Worm (Caenorhabditis elegans) whole organism, L3 larva: Measurements from ENCODE around the gene grsp-2.
A peak's percentile ranks its signal among the peaks of the same experiment; 100 is the strongest.

Experiments used
- R02D3.7 ChIP-seq: fragments of 150-350 bp; optimal IDR thresholded peaks from 2 replicates; lab custom pipeline; 2014; ENCODE audit warnings: missing biosample characterization, missing genetic modification characterization
- ZK546.5 ChIP-seq: sonication (generic microtip); optimal IDR thresholded peaks from 2 replicates; lab custom pipeline; 2017; ENCODE audit warnings: missing biosample characterization, missing genetic modification characterization
- aly-2 ChIP-seq: fragments of 150-350 bp; optimal IDR thresholded peaks from 2 replicates; lab custom pipeline; 2014; ENCODE audit warnings: missing biosample characterization, missing genetic modification characterization
- ama-1 ChIP-seq: fragments of 150-350 bp; optimal IDR thresholded peaks from 2 replicates; lab custom pipeline; 2018
- ceh-28 ChIP-seq: fragments of 150-350 bp; optimal IDR thresholded peaks from 2 replicates; lab custom pipeline; 2014; ENCODE audit warnings: missing biosample characterization, missing genetic modification reagents, missing genetic modification characterization
- ceh-82 ChIP-seq: fragments of 150-350 bp; optimal IDR thresholded peaks from 2 replicates; lab custom pipeline; 2014; ENCODE audit warnings: missing biosample characterization, missing genetic modification characterization
- ceh-9 ChIP-seq: sonication (generic microtip); optimal IDR thresholded peaks from 2 replicates; lab custom pipeline; 2018; ENCODE audit warnings: missing biosample characterization, missing genetic modification characterization
- daf-12 ChIP-seq: fragments of 150-350 bp; optimal IDR thresholded peaks from 2 replicates; lab custom pipeline; 2014; ENCODE audit warnings: missing biosample characterization, missing genetic modification reagents, missing genetic modification characterization
- egl-27 ChIP-seq: sonication (generic microtip); optimal IDR thresholded peaks from 4 replicates; lab custom pipeline; 2017; ENCODE audit warnings: missing biosample characterization, missing genetic modification reagents, missing genetic modification characterization
- elt-2 ChIP-seq: sonication (generic microtip); optimal IDR thresholded peaks from 2 replicates; lab custom pipeline; 2016; ENCODE audit warnings: missing genetic modification reagents, mild to moderate bottlenecking, missing genetic modification characterization, missing compliant biosample characterization
- elt-3 ChIP-seq, 3 experiments: fragments of 150-350 bp in 1 of 3; sonication (generic microtip) in 2 of 3; optimal IDR thresholded peaks; 2 replicates in 2 of 3; 4 replicates in 1 of 3; lab custom pipeline; 2014 to 2017; ENCODE audit warnings: missing biosample characterization in 3 of 3, missing genetic modification characterization in 3 of 3
- eor-1 ChIP-seq, 2 experiments: fragments of 150-350 bp; optimal IDR thresholded peaks; 2 replicates each; lab custom pipeline; 2014 to 2018; ENCODE audit warnings: missing biosample characterization in 2 of 2, missing genetic modification characterization in 2 of 2
- fkh-10 ChIP-seq: sonication (generic microtip); optimal IDR thresholded peaks from 2 replicates; lab custom pipeline; 2017; ENCODE audit warnings: missing biosample characterization, missing genetic modification reagents, missing genetic modification characterization
- fkh-2 ChIP-seq: fragments of 150-350 bp; optimal IDR thresholded peaks from 2 replicates; lab custom pipeline; 2014; ENCODE audit warnings: missing biosample characterization, missing genetic modification reagents, missing genetic modification characterization
- fos-1 ChIP-seq: fragments of 150-350 bp; optimal IDR thresholded peaks from 2 replicates; lab custom pipeline; 2014; ENCODE audit warnings: missing biosample characterization, missing genetic modification characterization
- hmg-11 ChIP-seq: sonication (generic microtip); optimal IDR thresholded peaks from 2 replicates; lab custom pipeline; 2016; ENCODE audit warnings: missing genetic modification characterization, missing compliant biosample characterization
- jun-1 ChIP-seq: fragments of 150-350 bp; optimal IDR thresholded peaks from 2 replicates; lab custom pipeline; 2014; ENCODE audit warnings: missing biosample characterization, missing genetic modification reagents, missing genetic modification characterization
- lin-15B ChIP-seq: fragments of 150-350 bp; optimal IDR thresholded peaks from 2 replicates; lab custom pipeline; 2014; ENCODE audit warnings: missing biosample characterization, missing genetic modification characterization
- lin-39 ChIP-seq: fragments of 150-350 bp; optimal IDR thresholded peaks from 2 replicates; lab custom pipeline; 2018; ENCODE audit warnings: missing biosample characterization, missing genetic modification reagents, missing genetic modification characterization
- lsy-12 ChIP-seq: sonication (generic microtip); optimal IDR thresholded peaks from 2 replicates; lab custom pipeline; 2016; ENCODE audit warnings: mild to moderate bottlenecking, missing genetic modification characterization, missing compliant biosample characterization
- mdl-1 ChIP-seq: fragments of 150-350 bp; optimal IDR thresholded peaks from 2 replicates; lab custom pipeline; 2014; ENCODE audit warnings: missing biosample characterization, missing genetic modification characterization
- mml-1 ChIP-seq: fragments of 150-350 bp; sonication (generic microtip); optimal IDR thresholded peaks from 3 replicates; lab custom pipeline; 2014; ENCODE audit warnings: missing biosample characterization, missing genetic modification characterization
- nfya-1 ChIP-seq: sonication (generic microtip); optimal IDR thresholded peaks from 2 replicates; lab custom pipeline; 2017; ENCODE audit warnings: missing genetic modification characterization, mild to moderate bottlenecking, missing compliant biosample characterization, antibody characterized with exemption, moderate library complexity; ENCODE audit not compliant: insufficient read depth
- nhr-12 ChIP-seq: fragments of 150-350 bp; optimal IDR thresholded peaks from 2 replicates; lab custom pipeline; 2014; ENCODE audit warnings: missing biosample characterization, missing genetic modification characterization
- nhr-23 ChIP-seq: fragments of 150-350 bp; optimal IDR thresholded peaks from 2 replicates; lab custom pipeline; 2014; ENCODE audit warnings: missing biosample characterization, missing genetic modification reagents, missing genetic modification characterization
- nhr-237 ChIP-seq: fragments of 150-350 bp; optimal IDR thresholded peaks from 2 replicates; lab custom pipeline; 2014; ENCODE audit warnings: missing biosample characterization, missing genetic modification characterization
- nhr-28 ChIP-seq: fragments of 150-350 bp; optimal IDR thresholded peaks from 2 replicates; lab custom pipeline; 2014; ENCODE audit warnings: missing biosample characterization, missing genetic modification characterization
- nhr-67 ChIP-seq: fragments of 150-350 bp; optimal IDR thresholded peaks from 2 replicates; lab custom pipeline; 2014; ENCODE audit warnings: missing biosample characterization, missing genetic modification characterization
- nhr-76 ChIP-seq: fragments of 150-350 bp; sonication (generic microtip); optimal IDR thresholded peaks from 5 replicates; lab custom pipeline; 2014; ENCODE audit warnings: missing biosample characterization, missing genetic modification characterization
- nhr-77 ChIP-seq: fragments of 150-350 bp; optimal IDR thresholded peaks from 2 replicates; lab custom pipeline; 2014; ENCODE audit warnings: missing biosample characterization, missing genetic modification characterization
- pha-4 ChIP-seq: fragments of 150-350 bp; optimal IDR thresholded peaks from 2 replicates; lab custom pipeline; 2014; ENCODE audit warnings: missing biosample characterization, missing genetic modification reagents, missing genetic modification characterization
- pqm-1 ChIP-seq: fragments of 150-350 bp; optimal IDR thresholded peaks from 2 replicates; lab custom pipeline; 2017; ENCODE audit warnings: missing biosample characterization, missing genetic modification characterization, inconsistent platforms
- sea-2 ChIP-seq: fragments of 150-350 bp; sonication (generic microtip); optimal IDR thresholded peaks from 4 replicates; lab custom pipeline; 2014; ENCODE audit warnings: missing biosample characterization, missing genetic modification reagents, missing genetic modification characterization
- skn-1 ChIP-seq: fragments of 150-350 bp; optimal IDR thresholded peaks from 2 replicates; lab custom pipeline; 2014; ENCODE audit warnings: missing biosample characterization, missing genetic modification characterization
- snpc-4 ChIP-seq: fragments of 150-350 bp; optimal IDR thresholded peaks from 2 replicates; lab custom pipeline; 2014; ENCODE audit warnings: missing biosample characterization, missing genetic modification characterization
- tbx-2 ChIP-seq: sonication (generic microtip); optimal IDR thresholded peaks from 2 replicates; lab custom pipeline; 2016; ENCODE audit warnings: mild to moderate bottlenecking, missing genetic modification characterization, missing compliant biosample characterization
- unc-39 ChIP-seq: sonication (generic microtip); optimal IDR thresholded peaks from 4 replicates; lab custom pipeline; 2017; ENCODE audit warnings: missing biosample characterization, missing genetic modification characterization
- unc-62 ChIP-seq: fragments of 150-350 bp; sonication (generic microtip); optimal IDR thresholded peaks from 4 replicates; lab custom pipeline; 2014; ENCODE audit warnings: missing biosample characterization, missing genetic modification reagents, missing genetic modification characterization
- ztf-11 ChIP-seq: fragments of 150-350 bp; optimal IDR thresholded peaks from 2 replicates; lab custom pipeline; 2014; ENCODE audit warnings: missing biosample characterization, missing genetic modification characterization
- ztf-4 ChIP-seq: fragments of 150-350 bp; optimal IDR thresholded peaks from 2 replicates; lab custom pipeline; 2014; ENCODE audit warnings: missing biosample characterization, missing genetic modification characterization

The grsp-2 gene

ce11 chrIV:8845922-8846321, 29.8 kb downstream of the grsp-2 start:
- TF ChIP-seq elt-2 (tag; lab: Kevin White, UChicago) (peak; percentile 81), mml-1 (tag; lab: Kevin White, UChicago) (no peak), unc-62 (GFP tag; lab: Kevin White, UChicago) (no peak), pha-4 (tag; lab: Kevin White, UChicago) (peak; percentile 23), pqm-1 (peak; percentile 55), jun-1 (tag; lab: Kevin White, UChicago) (peak; percentile 4)

ce11 chrIV:8847918-8848317, 31.8 kb downstream of the grsp-2 start, which contains the start of gene col-118:
TSS of gene col-118 (plus strand) at chrIV:8848218.
- no peak for TF ChIP-seq fkh-10
- no peak for TF ChIP-seq tbx-2 (tag; lab: Kevin White, UChicago)
- no peak for TF ChIP-seq lsy-12 (tag; lab: Kevin White, UChicago)
- no peak for TF ChIP-seq mdl-1 (tag; lab: Kevin White, UChicago)

- TF ChIP-seq elt-3 (tag; optimal IDR thresholded peaks at IDR 0.05; lab: Kevin White, UChicago) (no peak), sea-2 (no peak), ama-1 (lab: Kevin White, UChicago) (no peak), nhr-67 (tag; lab: Kevin White, UChicago) (no peak), fkh-2 (tag; lab: Kevin White, UChicago) (no peak), mdl-1 (tag; lab: Kevin White, UChicago) (no peak), nhr-76 (no peak), tbx-2 (tag; lab: Kevin White, UChicago) (no peak), jun-1 (tag; lab: Kevin White, UChicago) (no peak), hmg-11 (tag; lab: Kevin White, UChicago) (no peak), nhr-23 (no peak), ztf-11 (tag; lab: Kevin White, UChicago) (no peak), ceh-9 (tag; lab: Kevin White, UChicago) (no peak), nhr-12 (tag; lab: Kevin White, UChicago) (no peak), fos-1 (no peak), aly-2 (tag; lab: Kevin White, UChicago) (no peak), daf-12 (tag; lab: Kevin White, UChicago) (no peak), fkh-10 (no peak), lin-15B (tag; lab: Kevin White, UChicago) (no peak)
Observed at ce11 chrIV:8848983-8849382, 32.9 kb downstream of the grsp-2 start.

ce11 chrIV:8850807-8851206, 34.7 kb downstream of the grsp-2 start:
- TF ChIP-seq mml-1 (tag; lab: Kevin White, UChicago) (no peak), ztf-4 (no peak), nhr-77 (tag; lab: Kevin White, UChicago) (no peak), nhr-67 (tag; lab: Kevin White, UChicago) (no peak), mdl-1 (tag; lab: Kevin White, UChicago) (no peak), ceh-9 (tag; lab: Kevin White, UChicago) (no peak), ceh-82 (tag; lab: Kevin White, UChicago) (no peak), snpc-4 (no peak), elt-2 (tag; lab: Kevin White, UChicago) (no peak), fos-1 (no peak), nhr-12 (tag; lab: Kevin White, UChicago) (no peak), elt-3 (tag; optimal IDR thresholded peaks at IDR 0.05; lab: Kevin White, UChicago) (no peak), sea-2 (no peak), fkh-2 (tag; lab: Kevin White, UChicago) (no peak), ceh-28 (tag; lab: Kevin White, UChicago) (no peak), nhr-237 (tag; lab: Kevin White, UChicago) (no peak), ama-1 (lab: Kevin White, UChicago) (no peak), nfya-1 (tag; lab: Kevin White, UChicago) (no peak), ZK546.5 (tag; lab: Kevin White, UChicago) (no peak), nhr-28 (no peak)

- TF ChIP-seq egl-27 (tag; lab: Kevin White, UChicago) (no peak), daf-12 (tag; lab: Kevin White, UChicago) (no peak), fos-1 (no peak), unc-39 (tag; lab: Kevin White, UChicago) (no peak), R02D3.7 (tag; lab: Kevin White, UChicago) (no peak), fkh-2 (tag; lab: Kevin White, UChicago) (no peak), nhr-67 (tag; lab: Kevin White, UChicago) (no peak), skn-1 (tag; lab: Kevin White, UChicago) (no peak), unc-62 (GFP tag; lab: Kevin White, UChicago) (no peak), ztf-4 (no peak), nhr-77 (tag; lab: Kevin White, UChicago) (no peak), lin-39 (tag; lab: Kevin White, UChicago) (no peak), hmg-11 (tag; lab: Kevin White, UChicago) (no peak), eor-1 (tag; optimal IDR thresholded peaks at IDR 0.05; lab: Kevin White, UChicago) (no peak), pha-4 (tag; lab: Kevin White, UChicago) (no peak), ZK546.5 (tag; lab: Kevin White, UChicago) (no peak), jun-1 (tag; lab: Kevin White, UChicago) (no peak), ama-1 (lab: Kevin White, UChicago) (no peak), mdl-1 (tag; lab: Kevin White, UChicago) (no peak)
Observed at ce11 chrIV:8852194-8852593, 36.1 kb downstream of the grsp-2 start, which contains the start of gene alp-1. TSS of gene alp-1 (plus strand) at chrIV:8852494.
